Fruit fly (Drosophila melanogaster) whole organism, embryonic: ENCODE data around the gene peb.

Experiments
- Atf-2 ChIP-seq: fragments of 200-800 bp; sonication (Bioruptor generic); optimal IDR thresholded peaks from 2 replicates; lab custom pipeline; 2016; ENCODE audit warnings: missing biosample characterization, missing genetic modification characterization
- Bgb ChIP-seq: fragments of 200-800 bp; sonication (Bioruptor generic); IDR thresholded peaks from 2 replicates; pipeline ENCODE4 v1.3.6; 2022; ENCODE audit warnings: missing biosample characterization, missing genetic modification characterization; ENCODE audit not compliant: partially characterized antibody
- Blimp-1 ChIP-seq: fragments of 200-800 bp; sonication (Bioruptor generic); optimal IDR thresholded peaks from 3 replicates; lab custom pipeline; 2018; ENCODE audit warnings: missing biosample characterization, missing genetic modification characterization, mild to moderate bottlenecking, moderate library complexity, missing genetic modification reagents
- CG10147 ChIP-seq: fragments of 200-800 bp; sonication (Bioruptor generic); optimal IDR thresholded peaks from 2 replicates; lab custom pipeline; 2019; ENCODE audit warnings: missing biosample characterization, mild to moderate bottlenecking, missing genetic modification characterization, moderate library complexity
- CG10462 ChIP-seq: fragments of 200-800 bp; sonication (Bioruptor generic); optimal IDR thresholded peaks from 2 replicates; lab custom pipeline; 2016; ENCODE audit warnings: missing biosample characterization, missing genetic modification characterization
- CG11247 ChIP-seq: fragments of 200-800 bp; sonication (Bioruptor generic); IDR thresholded peaks from 2 replicates; pipeline ENCODE4 v1.3.6; 2022; ENCODE audit warnings: missing biosample characterization, missing genetic modification characterization
- CG11456 ChIP-seq: fragments of 200-800 bp; sonication (Bioruptor generic); IDR thresholded peaks from 3 replicates; pipeline ENCODE4 v1.3.6; 2022; ENCODE audit warnings: missing biosample characterization, missing genetic modification characterization
- CG11504 ChIP-seq: fragments of 200-800 bp; sonication (Bioruptor generic); optimal IDR thresholded peaks from 3 replicates; lab custom pipeline; 2019; ENCODE audit warnings: missing biosample characterization, mild to moderate bottlenecking, missing genetic modification characterization, moderate library complexity
- CG12942 ChIP-seq: fragments of 200-800 bp; sonication (Bioruptor generic); optimal IDR thresholded peaks from 3 replicates; lab custom pipeline; 2016; ENCODE audit warnings: missing biosample characterization, missing genetic modification characterization
- CG15073 ChIP-seq: fragments of 200-800 bp; sonication (Bioruptor generic); optimal IDR thresholded peaks from 2 replicates; lab custom pipeline; 2016; ENCODE audit warnings: missing biosample characterization, missing genetic modification characterization
- CG15514 ChIP-seq: fragments of 200-800 bp; sonication (Bioruptor generic); optimal IDR thresholded peaks from 3 replicates; lab custom pipeline; 2017; ENCODE audit warnings: missing biosample characterization, missing genetic modification characterization, mild to moderate bottlenecking, moderate library complexity, missing genetic modification reagents
- CG1647 ChIP-seq: fragments of 200-800 bp; sonication (Bioruptor generic); optimal IDR thresholded peaks from 3 replicates; lab custom pipeline; 2016; ENCODE audit warnings: missing biosample characterization, missing genetic modification characterization
- CG16779 ChIP-seq: fragments of 200-800 bp; sonication (Bioruptor generic); IDR thresholded peaks from 2 replicates; pipeline ENCODE4 v1.3.6; 2022; ENCODE audit warnings: missing biosample characterization, missing genetic modification characterization
- CG1832 ChIP-seq: fragments of 200-800 bp; sonication (Bioruptor generic); optimal IDR thresholded peaks from 2 replicates; lab custom pipeline; 2017; ENCODE audit warnings: missing biosample characterization, mild to moderate bottlenecking, missing genetic modification characterization, inconsistent platforms
- CG30403 ChIP-seq: fragments of 200-800 bp; sonication (Bioruptor generic); optimal IDR thresholded peaks from 3 replicates; lab custom pipeline; 2016; ENCODE audit warnings: missing biosample characterization, missing genetic modification characterization
- CG32767 ChIP-seq: fragments of 200-800 bp; sonication (Bioruptor generic); IDR thresholded peaks from 2 replicates; pipeline ENCODE4 v1.3.6; 2022; ENCODE audit warnings: missing biosample characterization, missing genetic modification characterization
- CG3407 ChIP-seq: fragments of 200-800 bp; sonication (Bioruptor generic); optimal IDR thresholded peaks from 2 replicates; lab custom pipeline; 2018; ENCODE audit warnings: missing biosample characterization, mild to moderate bottlenecking, missing genetic modification characterization
- CG4617 ChIP-seq: fragments of 200-800 bp; sonication (Bioruptor generic); optimal IDR thresholded peaks from 3 replicates; lab custom pipeline; 2016; ENCODE audit warnings: missing biosample characterization, missing genetic modification characterization, borderline replicate concordance
- CG4820 ChIP-seq: fragments of 200-800 bp; sonication (Bioruptor generic); optimal IDR thresholded peaks from 3 replicates; lab custom pipeline; 2016; ENCODE audit warnings: missing biosample characterization, missing genetic modification characterization
- CG7839 ChIP-seq: fragments of 200-800 bp; sonication (Bioruptor generic); optimal IDR thresholded peaks from 3 replicates; lab custom pipeline; 2018; ENCODE audit warnings: missing biosample characterization, mild to moderate bottlenecking, missing genetic modification characterization, moderate library complexity
- CkIIα-i1 ChIP-seq: fragments of 200-800 bp; sonication (Bioruptor generic); IDR thresholded peaks from 2 replicates; pipeline ENCODE4 v1.3.6; 2022; ENCODE audit warnings: missing biosample characterization, missing genetic modification characterization
- Dfd ChIP-seq, 2 experiments: fragments of >200 bp; optimal IDR thresholded peaks; 2 replicates each; lab custom pipeline; 2017; ENCODE audit warnings: missing biosample characterization in 2 of 2, missing genetic modification characterization in 2 of 2
- Dll ChIP-seq: fragments of 200-800 bp; sonication (Bioruptor generic); IDR thresholded peaks from 4 replicates; pipeline ENCODE4 v1.3.6; 2022; ENCODE audit warnings: missing biosample characterization, missing genetic modification characterization; ENCODE audit not compliant: partially characterized antibody
- HmgD ChIP-seq: fragments of 200-800 bp; sonication (Bioruptor generic); optimal IDR thresholded peaks from 3 replicates; lab custom pipeline; 2016; ENCODE audit warnings: missing biosample characterization, missing genetic modification characterization
- Kr ChIP-seq: fragments of 200-800 bp; sonication (Bioruptor generic); optimal IDR thresholded peaks from 2 replicates; lab custom pipeline; 2017; ENCODE audit warnings: missing biosample characterization, mild to moderate bottlenecking, missing genetic modification characterization
- MESR4 ChIP-seq: fragments of 200-800 bp; sonication (Bioruptor generic); optimal IDR thresholded peaks from 2 replicates; lab custom pipeline; 2018; ENCODE audit warnings: missing biosample characterization, mild to moderate bottlenecking, missing genetic modification characterization, moderate library complexity
- MTF-1 ChIP-seq: fragments of 200-800 bp; sonication (Bioruptor generic); optimal IDR thresholded peaks from 2 replicates; lab custom pipeline; 2018; ENCODE audit warnings: missing biosample characterization, mild to moderate bottlenecking, missing genetic modification characterization, borderline replicate concordance
- Neu2 ChIP-seq: fragments of 200-800 bp; sonication (Bioruptor generic); optimal IDR thresholded peaks from 3 replicates; lab custom pipeline; 2016; ENCODE audit warnings: missing biosample characterization, missing genetic modification characterization, borderline replicate concordance
- Nf-YB ChIP-seq: fragments of 200-800 bp; sonication (Bioruptor generic); optimal IDR thresholded peaks from 3 replicates; lab custom pipeline; 2019; ENCODE audit warnings: missing biosample characterization, mild to moderate bottlenecking, missing genetic modification characterization, moderate library complexity
- Opbp ChIP-seq: fragments of 200-800 bp; sonication (Bioruptor generic); IDR thresholded peaks from 3 replicates; pipeline ENCODE4 v1.3.6; 2022; ENCODE audit warnings: missing biosample characterization, missing genetic modification characterization; ENCODE audit not compliant: partially characterized antibody
- Trl ChIP-seq, 3 experiments: fragments of >200 bp in 2 of 3; fragments of 200-800 bp in 1 of 3; sonication (Bioruptor generic) in 1 of 3; optimal IDR thresholded peaks; 2 replicates in 1 of 3; 3 replicates in 2 of 3; lab custom pipeline; 2016 to 2017; ENCODE audit warnings: missing biosample characterization in 1 of 3, missing genetic modification characterization in 1 of 3
- amos ChIP-seq: fragments of 200-800 bp; sonication (Bioruptor generic); IDR thresholded peaks from 2 replicates; pipeline ENCODE4 v1.3.6; 2022; ENCODE audit warnings: missing biosample characterization, missing genetic modification characterization; ENCODE audit not compliant: partially characterized antibody
- az2 ChIP-seq: fragments of 200-800 bp; sonication (Bioruptor generic); optimal IDR thresholded peaks from 3 replicates; lab custom pipeline; 2016; ENCODE audit warnings: missing biosample characterization, missing genetic modification characterization
- bbx ChIP-seq: fragments of 200-800 bp; sonication (Bioruptor generic); IDR thresholded peaks from 2 replicates; pipeline ENCODE4 v1.3.6; 2022; ENCODE audit warnings: missing biosample characterization, missing genetic modification characterization; ENCODE audit not compliant: partially characterized antibody
- btn ChIP-seq: fragments of 200-800 bp; sonication (Bioruptor generic); optimal IDR thresholded peaks from 2 replicates; lab custom pipeline; 2016; ENCODE audit warnings: missing biosample characterization, missing genetic modification characterization
- cato ChIP-seq: fragments of 200-800 bp; sonication (Bioruptor generic); optimal IDR thresholded peaks from 2 replicates; lab custom pipeline; 2016; ENCODE audit warnings: missing biosample characterization, missing genetic modification characterization, borderline replicate concordance
- en ChIP-seq: fragments of 200-800 bp; sonication (Bioruptor generic); optimal IDR thresholded peaks from 2 replicates; lab custom pipeline; 2016; ENCODE audit warnings: missing biosample characterization, missing genetic modification characterization
- exex ChIP-seq: fragments of 200-800 bp; sonication (Bioruptor generic); optimal IDR thresholded peaks from 4 replicates; lab custom pipeline; 2018; ENCODE audit warnings: missing biosample characterization, mild to moderate bottlenecking, missing genetic modification characterization, moderate library complexity
- repo ChIP-seq: fragments of 200-800 bp; sonication (Bioruptor generic); optimal IDR thresholded peaks from 2 replicates; lab custom pipeline; 2016; ENCODE audit warnings: missing biosample characterization, missing genetic modification characterization
- seq ChIP-seq: fragments of 200-800 bp; sonication (Bioruptor generic); IDR thresholded peaks from 2 replicates; pipeline ENCODE4 v1.3.6; 2022; ENCODE audit warnings: missing biosample characterization, missing genetic modification characterization
- shn ChIP-seq: fragments of 200-800 bp; sonication (Bioruptor generic); optimal IDR thresholded peaks from 3 replicates; lab custom pipeline; 2016; ENCODE audit warnings: missing biosample characterization, missing genetic modification characterization
- slp2 ChIP-seq: fragments of 200-800 bp; sonication (Bioruptor generic); optimal IDR thresholded peaks from 2 replicates; lab custom pipeline; 2016; ENCODE audit warnings: missing biosample characterization, missing genetic modification characterization
- trem ChIP-seq: fragments of 200-800 bp; optimal IDR thresholded peaks from 3 replicates; lab custom pipeline; 2019; ENCODE audit warnings: missing biosample characterization, mild to moderate bottlenecking, missing genetic modification characterization, moderate library complexity
- unc-4 ChIP-seq: fragments of 200-800 bp; sonication (Bioruptor generic); IDR thresholded peaks from 2 replicates; pipeline ENCODE4 v1.3.6; 2022; ENCODE audit warnings: missing biosample characterization, missing genetic modification characterization; ENCODE audit not compliant: partially characterized antibody

Gene peb

dm6 chrX:4643887-4644286, 26.5 kb downstream of the peb start, which contains the start of gene CG3081:
Gene CG3081 (minus strand): TSS chrX:4643987.
- TF ChIP-seq CG11504 (tag; lab: Kevin White, UChicago) (no peak), CG10462 (GFP tag; lab: Kevin White, UChicago) (no peak), CG15514 (GFP tag; lab: Kevin White, UChicago) (no peak), CkIIα-i1 (GFP tag; lab: Robert Waterston, UW) (no peak), CG7839 (tag; lab: Kevin White, UChicago) (no peak), cato (no peak), bbx (GFP tag; lab: Robert Waterston, UW) (no peak), HmgD (GFP tag; lab: Kevin White, UChicago) (no peak), btn (no peak), Neu2 (GFP tag; lab: Kevin White, UChicago) (no peak), Dfd (GFP tag; optimal IDR thresholded peaks at IDR 0.05; lab: Kevin White, UChicago) (no peak), CG4820 (GFP tag; lab: Kevin White, UChicago) (no peak), Kr (GFP tag; lab: Kevin White, UChicago) (no peak), shn (GFP tag; lab: Kevin White, UChicago) (no peak), CG30403 (GFP tag; lab: Kevin White, UChicago) (no peak)

DNA sequence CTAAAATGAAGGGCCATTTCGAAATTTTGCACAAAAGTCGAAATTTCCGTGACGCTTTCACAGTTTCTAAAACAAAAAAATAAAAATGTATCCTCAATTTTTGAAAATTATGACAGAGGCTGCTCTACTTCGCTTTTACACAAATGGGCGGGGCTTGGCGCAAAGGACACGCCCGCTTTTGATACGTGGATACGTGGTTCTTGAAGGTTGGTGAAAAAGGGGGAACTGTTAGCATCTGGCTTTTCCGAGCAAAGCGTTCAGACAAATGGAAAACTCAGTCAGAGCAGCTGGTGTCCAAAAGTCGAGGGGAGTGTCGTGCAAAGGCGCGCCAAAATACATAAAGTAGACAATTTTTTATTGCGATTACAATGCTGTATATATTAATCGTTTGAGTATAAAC, 27.4 kb downstream of the peb start, which contains the start of gene CG3062:
CG3062 (minus strand) TSS at position 101 of the 400 bp plus-strand sequence.
- TF ChIP-seq Dfd (GFP tag; optimal IDR thresholded peaks at IDR 0.05; lab: Kevin White, UChicago) (no peak), CG12942 (GFP tag; lab: Kevin White, UChicago) (no peak), CG15073 (GFP tag; lab: Kevin White, UChicago) (no peak), CG3407 (GFP tag; lab: Kevin White, UChicago) (no peak)
- TF ChIP-seq, all 482 proteins: peak for 0

- TF ChIP-seq trem (tag; lab: Kevin White, UChicago) (no peak), Blimp-1 (GFP tag; lab: Kevin White, UChicago) (no peak), en (no peak), CG16779 (GFP tag; lab: Robert Waterston, UW) (no peak), CG11456 (GFP tag; lab: Robert Waterston, UW) (no peak), CG1832 (no peak), CG1647 (GFP tag; lab: Kevin White, UChicago) (no peak), CG10147 (GFP tag; lab: Kevin White, UChicago) (no peak), repo (GFP tag; lab: Kevin White, UChicago) (no peak), MTF-1 (GFP tag; lab: Kevin White, UChicago) (no peak), az2 (GFP tag; lab: Kevin White, UChicago) (no peak), Trl (optimal IDR thresholded peaks at IDR 0.05; lab: Kevin White, UChicago) (no peak), Trl (GFP tag; optimal IDR thresholded peaks at IDR 0.05; lab: Kevin White, UChicago) (no peak), CG11247 (GFP tag; lab: Robert Waterston, UW) (no peak), CG32767 (no peak), CG3407 (GFP tag; lab: Kevin White, UChicago) (no peak), CG4617 (GFP tag; lab: Kevin White, UChicago) (peak; percentile 18), seq (peak; percentile 61; the same call in 1 of the 2 replicates), Bgb (GFP tag; lab: Robert Waterston, UW) (peak; percentile 90), amos (GFP tag; lab: Robert Waterston, UW) (peak; percentile 81; the same call in 1 of the 2 replicates), slp2 (GFP tag; lab: Kevin White, UChicago) (no peak), unc-4 (GFP tag; lab: Robert Waterston, UW) (peak; percentile 65), MESR4 (GFP tag; lab: Kevin White, UChicago) (peak; percentile 62), Atf-2 (no peak), Nf-YB (peak; percentile 95), exex (tag; lab: Kevin White, UChicago) (peak; percentile 6), Opbp (GFP tag; lab: Robert Waterston, UW) (peak; percentile 95; the same call in 2 of the 3 replicates), btn (no peak), Dll (GFP tag; lab: Robert Waterston, UW) (peak; percentile 74; the same call in 2 of the 4 replicates)
These were observed 30.1 kb downstream of the peb start, which contains the start of the genes HLH4C and mRpL30 for dm6 chrX:4647316-4648046. Gene HLH4C (minus strand): TSS chrX:4647414. Gene mRpL30 (plus strand): TSS chrX:4647871.
